Fruit fly (Drosophila melanogaster) whole organism, wandering third instar larva: Measurements from ENCODE around the gene Prx1.

Experiments used
- Abd-B ChIP-seq: fragments of >200 bp; optimal IDR thresholded peaks from 2 replicates; lab custom pipeline; 2017; ENCODE audit warnings: missing biosample characterization, missing genetic modification characterization
- br ChIP-seq: fragments of 200-800 bp; sonication (Bioruptor generic); optimal IDR thresholded peaks from 2 replicates; lab custom pipeline; 2016; ENCODE audit warnings: missing biosample characterization, missing genetic modification characterization
- usp ChIP-seq: fragments of >200 bp; optimal IDR thresholded peaks from 2 replicates; lab custom pipeline; 2017; ENCODE audit warnings: missing biosample characterization, missing genetic modification characterization

DNA sequence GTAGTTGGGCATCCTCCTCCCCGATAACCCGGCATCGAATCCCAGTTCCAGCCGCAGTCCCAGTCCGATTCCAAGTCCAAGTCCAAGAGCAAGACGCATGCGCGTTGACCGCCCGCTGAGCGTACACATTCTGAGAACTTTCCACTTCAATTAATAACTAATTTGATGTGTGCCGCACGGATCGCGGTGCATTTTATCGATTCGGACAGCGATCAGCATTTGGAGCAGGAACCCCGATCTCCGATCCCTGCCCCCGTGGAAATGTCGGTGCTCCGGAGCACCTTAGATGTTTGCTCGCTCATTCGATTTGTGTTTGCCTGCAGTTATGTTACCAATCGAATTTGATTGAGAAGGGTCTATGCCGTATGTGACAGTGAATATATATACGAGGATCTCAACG, 46.5 kb downstream of the Prx1 start:
- TF ChIP-seq br (no peak), usp (GFP tag; lab: Kevin White, UChicago) (no peak), Abd-B (GFP tag; lab: Kevin White, UChicago) (no peak)
